Worm (Caenorhabditis elegans) whole organism, L3 larva: ENCODE results near the gene F45E10.2.

Experiments
- R02D3.7 ChIP-seq: fragments of 150-350 bp; optimal IDR thresholded peaks from 2 replicates; lab custom pipeline; 2014; ENCODE audit warnings: missing biosample characterization, missing genetic modification characterization
- ceh-28 ChIP-seq: fragments of 150-350 bp; optimal IDR thresholded peaks from 2 replicates; lab custom pipeline; 2014; ENCODE audit warnings: missing biosample characterization, missing genetic modification reagents, missing genetic modification characterization
- ceh-82 ChIP-seq: fragments of 150-350 bp; optimal IDR thresholded peaks from 2 replicates; lab custom pipeline; 2014; ENCODE audit warnings: missing biosample characterization, missing genetic modification characterization
- ceh-9 ChIP-seq: sonication (generic microtip); optimal IDR thresholded peaks from 2 replicates; lab custom pipeline; 2018; ENCODE audit warnings: missing biosample characterization, missing genetic modification characterization
- daf-12 ChIP-seq: fragments of 150-350 bp; optimal IDR thresholded peaks from 2 replicates; lab custom pipeline; 2014; ENCODE audit warnings: missing biosample characterization, missing genetic modification reagents, missing genetic modification characterization
- egl-27 ChIP-seq: sonication (generic microtip); optimal IDR thresholded peaks from 4 replicates; lab custom pipeline; 2017; ENCODE audit warnings: missing biosample characterization, missing genetic modification reagents, missing genetic modification characterization
- egl-5 ChIP-seq: fragments of 150-350 bp; optimal IDR thresholded peaks from 2 replicates; lab custom pipeline; 2017; ENCODE audit warnings: missing biosample characterization, missing genetic modification reagents, missing genetic modification characterization, inconsistent platforms
- elt-1 ChIP-seq: fragments of 150-350 bp; optimal IDR thresholded peaks from 2 replicates; lab custom pipeline; 2014; ENCODE audit warnings: missing biosample characterization, missing genetic modification characterization
- elt-2 ChIP-seq: sonication (generic microtip); optimal IDR thresholded peaks from 2 replicates; lab custom pipeline; 2016; ENCODE audit warnings: missing genetic modification reagents, mild to moderate bottlenecking, missing genetic modification characterization, missing compliant biosample characterization
- elt-3 ChIP-seq, 3 experiments: fragments of 150-350 bp in 1 of 3; sonication (generic microtip) in 2 of 3; optimal IDR thresholded peaks; 2 replicates in 2 of 3; 4 replicates in 1 of 3; lab custom pipeline; 2014 to 2017; ENCODE audit warnings: missing biosample characterization in 3 of 3, missing genetic modification characterization in 3 of 3
- fkh-2 ChIP-seq: fragments of 150-350 bp; optimal IDR thresholded peaks from 2 replicates; lab custom pipeline; 2014; ENCODE audit warnings: missing biosample characterization, missing genetic modification reagents, missing genetic modification characterization
- hmg-11 ChIP-seq: sonication (generic microtip); optimal IDR thresholded peaks from 2 replicates; lab custom pipeline; 2016; ENCODE audit warnings: missing genetic modification characterization, missing compliant biosample characterization
- jun-1 ChIP-seq: fragments of 150-350 bp; optimal IDR thresholded peaks from 2 replicates; lab custom pipeline; 2014; ENCODE audit warnings: missing biosample characterization, missing genetic modification reagents, missing genetic modification characterization
- lin-15B ChIP-seq: fragments of 150-350 bp; optimal IDR thresholded peaks from 2 replicates; lab custom pipeline; 2014; ENCODE audit warnings: missing biosample characterization, missing genetic modification characterization
- lin-39 ChIP-seq: fragments of 150-350 bp; optimal IDR thresholded peaks from 2 replicates; lab custom pipeline; 2018; ENCODE audit warnings: missing biosample characterization, missing genetic modification reagents, missing genetic modification characterization
- lsy-12 ChIP-seq: sonication (generic microtip); optimal IDR thresholded peaks from 2 replicates; lab custom pipeline; 2016; ENCODE audit warnings: mild to moderate bottlenecking, missing genetic modification characterization, missing compliant biosample characterization
- mml-1 ChIP-seq: fragments of 150-350 bp; sonication (generic microtip); optimal IDR thresholded peaks from 3 replicates; lab custom pipeline; 2014; ENCODE audit warnings: missing biosample characterization, missing genetic modification characterization
- nhr-11 ChIP-seq: fragments of 150-350 bp; optimal IDR thresholded peaks from 2 replicates; lab custom pipeline; 2014; ENCODE audit warnings: missing biosample characterization, missing genetic modification characterization
- nhr-12 ChIP-seq: fragments of 150-350 bp; optimal IDR thresholded peaks from 2 replicates; lab custom pipeline; 2014; ENCODE audit warnings: missing biosample characterization, missing genetic modification characterization
- nhr-23 ChIP-seq: fragments of 150-350 bp; optimal IDR thresholded peaks from 2 replicates; lab custom pipeline; 2014; ENCODE audit warnings: missing biosample characterization, missing genetic modification reagents, missing genetic modification characterization
- nhr-237 ChIP-seq: fragments of 150-350 bp; optimal IDR thresholded peaks from 2 replicates; lab custom pipeline; 2014; ENCODE audit warnings: missing biosample characterization, missing genetic modification characterization
- nhr-25 ChIP-seq: sonication (generic microtip); optimal IDR thresholded peaks from 2 replicates; lab custom pipeline; 2017; ENCODE audit warnings: missing biosample characterization, missing genetic modification characterization
- nhr-28 ChIP-seq: fragments of 150-350 bp; optimal IDR thresholded peaks from 2 replicates; lab custom pipeline; 2014; ENCODE audit warnings: missing biosample characterization, missing genetic modification characterization
- nhr-43 ChIP-seq: sonication (generic microtip); optimal IDR thresholded peaks from 2 replicates; lab custom pipeline; 2016; ENCODE audit warnings: mild to moderate bottlenecking, missing genetic modification characterization, missing compliant biosample characterization; ENCODE audit not compliant: poor library complexity, severe bottlenecking
- nhr-67 ChIP-seq: fragments of 150-350 bp; optimal IDR thresholded peaks from 2 replicates; lab custom pipeline; 2014; ENCODE audit warnings: missing biosample characterization, missing genetic modification characterization
- nhr-76 ChIP-seq: fragments of 150-350 bp; sonication (generic microtip); optimal IDR thresholded peaks from 5 replicates; lab custom pipeline; 2014; ENCODE audit warnings: missing biosample characterization, missing genetic modification characterization
- nhr-77 ChIP-seq: fragments of 150-350 bp; optimal IDR thresholded peaks from 2 replicates; lab custom pipeline; 2014; ENCODE audit warnings: missing biosample characterization, missing genetic modification characterization
- pqm-1 ChIP-seq: fragments of 150-350 bp; optimal IDR thresholded peaks from 2 replicates; lab custom pipeline; 2017; ENCODE audit warnings: missing biosample characterization, missing genetic modification characterization, inconsistent platforms
- sea-2 ChIP-seq: fragments of 150-350 bp; sonication (generic microtip); optimal IDR thresholded peaks from 4 replicates; lab custom pipeline; 2014; ENCODE audit warnings: missing biosample characterization, missing genetic modification reagents, missing genetic modification characterization
- snpc-4 ChIP-seq: fragments of 150-350 bp; optimal IDR thresholded peaks from 2 replicates; lab custom pipeline; 2014; ENCODE audit warnings: missing biosample characterization, missing genetic modification characterization
- unc-39 ChIP-seq: sonication (generic microtip); optimal IDR thresholded peaks from 4 replicates; lab custom pipeline; 2017; ENCODE audit warnings: missing biosample characterization, missing genetic modification characterization
- unc-62 ChIP-seq: fragments of 150-350 bp; sonication (generic microtip); optimal IDR thresholded peaks from 4 replicates; lab custom pipeline; 2014; ENCODE audit warnings: missing biosample characterization, missing genetic modification reagents, missing genetic modification characterization
- ztf-11 ChIP-seq: fragments of 150-350 bp; optimal IDR thresholded peaks from 2 replicates; lab custom pipeline; 2014; ENCODE audit warnings: missing biosample characterization, missing genetic modification characterization
- ztf-4 ChIP-seq: fragments of 150-350 bp; optimal IDR thresholded peaks from 2 replicates; lab custom pipeline; 2014; ENCODE audit warnings: missing biosample characterization, missing genetic modification characterization

F45E10.2 gene

DNA sequence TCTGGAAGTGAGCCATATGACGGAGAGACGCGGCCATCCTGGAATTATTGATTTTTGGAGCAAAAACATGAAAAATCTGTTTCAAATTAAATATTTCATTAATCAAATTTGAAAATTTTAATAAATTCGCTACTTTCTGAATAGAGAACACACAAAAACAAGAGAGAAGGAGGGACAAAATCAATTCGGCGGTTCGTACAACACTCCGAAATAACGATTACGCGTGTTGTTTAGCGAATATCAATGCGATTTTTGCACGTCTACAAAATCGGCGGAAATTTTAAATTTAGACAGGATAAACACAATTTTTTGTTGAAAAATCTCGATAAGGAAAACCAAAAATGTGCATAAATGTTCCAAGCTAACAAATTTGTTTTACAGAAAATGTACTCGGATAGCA lies 5.2 kb downstream of the F45E10.2 start, which contains the start of the genes sdhd-1 and ilkp-1 (continued):
- TF ChIP-seq nhr-67 (tag; lab: Kevin White, UChicago) (no peak), nhr-237 (tag; lab: Kevin White, UChicago) (no peak), lsy-12 (tag; lab: Kevin White, UChicago) (no peak), egl-5 (tag; lab: Kevin White, UChicago) (no peak), nhr-43 (tag; lab: Kevin White, UChicago) (no peak), jun-1 (tag; lab: Kevin White, UChicago) (no peak), ztf-11 (tag; lab: Kevin White, UChicago) (no peak), hmg-11 (tag; lab: Kevin White, UChicago) (peak; percentile 28), egl-27 (tag; lab: Kevin White, UChicago) (no peak), pqm-1 (no peak), nhr-12 (tag; lab: Kevin White, UChicago) (no peak)

DNA sequence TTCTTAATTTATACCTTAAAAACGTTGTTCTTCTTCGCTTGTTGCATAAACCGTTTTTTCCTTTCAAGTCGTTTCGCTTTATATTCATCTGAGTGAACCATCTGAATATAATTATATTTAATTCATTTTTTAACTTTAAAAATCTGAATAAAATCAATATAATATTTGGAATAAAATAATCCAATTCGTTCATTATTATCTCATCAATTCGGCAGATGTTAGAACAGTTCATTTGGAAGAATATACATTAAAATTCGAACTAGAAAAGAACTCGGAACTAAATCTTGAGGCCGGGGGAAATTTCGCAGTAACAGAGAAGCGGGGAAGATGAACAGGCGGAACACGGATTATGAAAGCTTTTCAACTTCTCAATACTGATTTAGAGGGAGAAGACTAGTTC lies 6.2 kb downstream of the F45E10.2 start, which contains the start of gene F33A8.4:
F33A8.4 (minus strand) TSS at position 101 of the 400 bp plus-strand sequence.
- TF ChIP-seq lin-15B (tag; lab: Kevin White, UChicago) (no peak), nhr-77 (tag; lab: Kevin White, UChicago) (no peak), nhr-25 (tag; lab: Kevin White, UChicago) (no peak), pqm-1 (no peak), daf-12 (tag; lab: Kevin White, UChicago) (no peak), ceh-28 (tag; lab: Kevin White, UChicago) (no peak), snpc-4 (tag; lab: Kevin White, UChicago) (no peak), ceh-9 (no peak), hmg-11 (tag; lab: Kevin White, UChicago) (no peak), lin-39 (no peak), nhr-23 (tag; lab: Kevin White, UChicago) (no peak), R02D3.7 (no peak), mml-1 (tag; lab: Kevin White, UChicago) (no peak), fkh-2 (tag; lab: Kevin White, UChicago) (no peak), unc-39 (tag; lab: Kevin White, UChicago) (no peak)

DNA sequence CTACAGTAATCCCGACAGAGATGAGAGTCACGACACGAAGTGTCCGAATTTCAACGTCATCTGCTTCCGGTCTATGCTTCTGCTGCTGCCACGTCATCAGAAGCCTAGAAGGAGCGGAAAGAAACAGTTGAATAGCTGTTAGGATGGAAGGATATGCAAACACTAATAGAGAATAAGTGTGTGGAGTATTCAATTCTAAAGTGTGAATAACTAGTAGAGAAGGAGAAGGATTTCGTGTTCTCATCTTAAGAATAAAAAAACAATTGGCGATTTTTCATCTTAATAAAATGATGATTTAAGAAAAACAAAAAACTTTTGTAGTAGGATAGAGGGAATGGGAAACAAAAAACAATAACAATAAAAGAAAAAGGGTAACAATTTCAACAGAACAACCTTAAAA lies 9.3 kb downstream of the F45E10.2 start, which contains the start of gene col-83:
col-83 (minus strand) TSS at position 101 of the 400 bp plus-strand sequence.
- TF ChIP-seq ztf-11 (tag; lab: Kevin White, UChicago) (no peak), lin-39 (no peak), mml-1 (tag; lab: Kevin White, UChicago) (no peak), nhr-12 (tag; lab: Kevin White, UChicago) (no peak), pqm-1 (no peak), nhr-76 (no peak), daf-12 (tag; lab: Kevin White, UChicago) (no peak), ceh-82 (tag; lab: Kevin White, UChicago) (no peak), elt-2 (tag; lab: Kevin White, UChicago) (no peak), elt-3 (tag; optimal IDR thresholded peaks at IDR 0.05; lab: Kevin White, UChicago) (no peak)

DNA sequence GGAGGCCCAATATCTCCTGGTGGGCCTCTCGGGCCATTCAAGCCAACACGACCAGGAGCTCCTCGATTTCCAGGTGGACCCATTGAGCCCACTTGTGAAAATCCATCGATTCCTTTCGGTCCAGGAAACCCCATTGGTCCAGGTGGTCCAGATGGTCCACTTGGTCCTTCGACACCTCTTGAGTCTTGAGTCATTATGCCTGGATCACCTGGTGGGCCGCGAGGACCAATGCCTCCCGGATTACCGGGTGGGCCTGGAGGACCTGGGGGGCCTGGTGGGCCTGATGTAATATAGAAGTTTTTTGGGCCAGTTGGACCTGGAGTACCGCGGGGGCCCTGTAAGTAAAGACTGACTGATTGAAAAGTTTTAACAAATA lies 10.9 kb downstream of the F45E10.2 start:
- TF ChIP-seq nhr-28 (no peak), nhr-67 (tag; lab: Kevin White, UChicago) (no peak), elt-2 (tag; lab: Kevin White, UChicago) (no peak), sea-2 (no peak), R02D3.7 (no peak), ceh-28 (tag; lab: Kevin White, UChicago) (no peak), nhr-77 (tag; lab: Kevin White, UChicago) (no peak), ztf-4 (no peak), unc-62 (GFP tag; lab: Kevin White, UChicago) (no peak), pqm-1 (no peak), elt-1 (tag; lab: Kevin White, UChicago) (no peak), nhr-11 (tag; lab: Kevin White, UChicago) (no peak), ceh-82 (tag; lab: Kevin White, UChicago) (no peak), daf-12 (tag; lab: Kevin White, UChicago) (no peak), nhr-12 (tag; lab: Kevin White, UChicago) (no peak), ztf-11 (tag; lab: Kevin White, UChicago) (no peak)
